Worm (Caenorhabditis elegans): ENCODE results near the gene lrr-1.

Gene lrr-1

ce11 chrII:4987257-4987656 lies 49.0 kb downstream of the lrr-1 start:
- TF ChIP-seq unc-62 (GFP tag; optimal IDR thresholded peaks at IDR 0.05): no peak

- TF ChIP-seq unc-62 (GFP tag; optimal IDR thresholded peaks at IDR 0.05): no peak
Measured at ce11 chrII:4986664-4987063, 49.6 kb downstream of the lrr-1 start.

- no peak for TF ChIP-seq unc-62 (GFP tag; optimal IDR thresholded peaks at IDR 0.05)
Measured at ce11 chrII:4985961-4986503, 50.2 kb downstream of the lrr-1 start.

- no peak for TF ChIP-seq unc-62 (GFP tag; optimal IDR thresholded peaks at IDR 0.05)
Measured at ce11 chrII:4984151-4984550, 52.1 kb downstream of the lrr-1 start.

All from whole organism, dauer.